Worm (Caenorhabditis elegans) whole organism, mixed stage, embryonic: ENCODE results near the gene F01E11.3.

Experiments used
- ces-1 ChIP-seq: fragments of 150-350 bp; optimal IDR thresholded peaks from 2 replicates; lab custom pipeline; 2014; ENCODE audit warnings: missing biosample characterization, missing genetic modification reagents, missing genetic modification characterization
- nhr-12 ChIP-seq: fragments of 150-350 bp; optimal IDR thresholded peaks from 2 replicates; lab custom pipeline; 2014; ENCODE audit warnings: missing biosample characterization, missing genetic modification characterization
- sptf-1 ChIP-seq: sonication (generic microtip); optimal IDR thresholded peaks from 2 replicates; lab custom pipeline; 2017; ENCODE audit warnings: mild to moderate bottlenecking, missing genetic modification characterization, moderate library complexity, missing compliant biosample characterization
- unc-39 ChIP-seq: fragments of 150-350 bp; optimal IDR thresholded peaks from 2 replicates; lab custom pipeline; 2014; ENCODE audit warnings: missing biosample characterization, missing genetic modification characterization
- unc-62 ChIP-seq: fragments of 150-350 bp; optimal IDR thresholded peaks from 2 replicates; lab custom pipeline; 2014; ENCODE audit warnings: missing biosample characterization, missing genetic modification reagents, missing genetic modification characterization
- zip-8 ChIP-seq: fragments of 150-350 bp; optimal IDR thresholded peaks from 2 replicates; lab custom pipeline; 2014; ENCODE audit warnings: missing biosample characterization, missing genetic modification characterization
- ztf-11 ChIP-seq: fragments of 150-350 bp; optimal IDR thresholded peaks from 2 replicates; lab custom pipeline; 2014; ENCODE audit warnings: missing biosample characterization, missing genetic modification characterization

DNA sequence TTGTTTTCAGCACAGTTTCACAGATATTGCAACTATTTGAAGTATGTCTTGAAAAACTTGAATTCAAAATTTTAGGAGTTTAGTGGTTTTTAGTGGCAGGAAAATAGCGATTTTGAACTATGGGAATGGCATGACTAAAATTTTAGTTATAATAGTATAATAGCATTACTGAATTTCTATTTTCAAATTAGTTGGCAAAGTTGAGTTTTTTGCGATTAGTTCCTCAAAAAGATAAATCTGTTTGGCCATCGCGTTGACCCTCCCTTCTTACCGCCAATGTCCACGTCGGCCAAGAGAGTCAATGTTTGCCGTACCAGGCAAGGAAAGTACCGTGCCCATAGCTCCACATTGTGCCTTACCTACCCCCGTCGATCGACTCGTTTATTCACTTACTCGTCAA is 24.3 kb downstream of the F01E11.3 start, which contains the start of gene ugt-57:
- TF ChIP-seq unc-62 (GFP tag; lab: Kevin White, UChicago): no peak
- TF ChIP-seq sptf-1: no peak
- TF ChIP-seq ztf-11 (tag; lab: Kevin White, UChicago): no peak
- TF ChIP-seq ces-1 (GFP tag; lab: Kevin White, UChicago): no peak
- no peak for TF ChIP-seq nhr-12
- TF ChIP-seq unc-39 (tag; lab: Kevin White, UChicago): no peak
- TF ChIP-seq zip-8 (tag; lab: Kevin White, UChicago): no peak
